Fruit fly (Drosophila melanogaster) whole organism, wandering third instar larva: ENCODE results near the gene CkIIalpha-i1.

Experiments used
- CrebA ChIP-seq: fragments of 200-800 bp; sonication (Bioruptor generic); optimal IDR thresholded peaks from 2 replicates; lab custom pipeline; 2016; ENCODE audit warnings: missing biosample characterization, mild to moderate bottlenecking, missing genetic modification characterization, borderline replicate concordance
- Dfd ChIP-seq: fragments of >200 bp; optimal IDR thresholded peaks from 2 replicates; lab custom pipeline; 2017; ENCODE audit warnings: missing biosample characterization, missing genetic modification characterization
- OdsH ChIP-seq: fragments of 200-800 bp; sonication (Bioruptor generic); optimal IDR thresholded peaks from 2 replicates; lab custom pipeline; 2016; ENCODE audit warnings: missing biosample characterization, mild to moderate bottlenecking, missing genetic modification characterization
- sv ChIP-seq: fragments of 200-800 bp; sonication (Bioruptor generic); optimal IDR thresholded peaks from 3 replicates; lab custom pipeline; 2016; ENCODE audit warnings: missing biosample characterization, missing genetic modification characterization

DNA sequence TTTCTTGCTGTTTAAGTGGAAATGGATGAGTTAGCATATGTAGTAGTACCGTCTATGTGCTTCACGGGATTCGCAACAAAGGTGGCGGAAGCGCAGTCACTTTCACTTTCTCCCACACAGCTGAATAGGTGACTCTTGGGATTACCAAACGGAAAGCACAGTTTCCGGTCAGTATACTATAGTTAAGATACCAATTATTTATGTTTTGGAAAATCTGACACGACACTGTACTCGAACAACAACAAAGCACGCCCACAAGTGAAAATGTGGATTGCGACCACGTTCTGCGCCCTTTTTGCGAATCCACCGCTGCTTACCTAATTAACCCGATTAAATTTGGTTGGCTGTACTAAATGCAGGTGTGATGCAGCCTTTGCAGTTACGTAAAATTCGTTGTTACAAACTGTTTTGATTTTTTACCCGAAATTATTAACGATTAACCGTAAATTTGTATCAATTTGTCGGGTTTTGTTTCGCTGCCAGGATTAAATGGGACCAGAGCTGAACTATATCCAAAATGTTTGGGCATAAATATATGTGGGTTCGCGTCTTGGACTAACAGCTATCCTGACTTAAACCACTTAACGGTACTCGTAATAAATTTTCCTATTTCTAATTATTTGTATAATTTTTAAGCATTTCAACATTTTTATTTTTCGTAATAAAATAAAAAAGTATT lies 18.2 kb downstream of the CkIIalpha-i1 start, which contains the start of gene CG18081:
- TF ChIP-seq OdsH (GFP tag; lab: Kevin White, UChicago) (no peak), CrebA (GFP tag; lab: Kevin White, UChicago) (no peak), Dfd (GFP tag; lab: Kevin White, UChicago) (no peak), sv (GFP tag; lab: Kevin White, UChicago) (no peak)
